Worm (Caenorhabditis elegans) whole organism, L3 larva: ENCODE measurements around the gene C49H3.16.

Source experiments
- R02D3.7 ChIP-seq: fragments of 150-350 bp; optimal IDR thresholded peaks from 2 replicates; lab custom pipeline; 2014; ENCODE audit warnings: missing biosample characterization, missing genetic modification characterization
- aly-2 ChIP-seq: fragments of 150-350 bp; optimal IDR thresholded peaks from 2 replicates; lab custom pipeline; 2014; ENCODE audit warnings: missing biosample characterization, missing genetic modification characterization
- ama-1 ChIP-seq: fragments of 150-350 bp; optimal IDR thresholded peaks from 2 replicates; lab custom pipeline; 2018
- ceh-16 ChIP-seq: sonication (generic microtip); optimal IDR thresholded peaks from 2 replicates; lab custom pipeline; 2017; ENCODE audit warnings: missing biosample characterization, missing genetic modification characterization
- ceh-28 ChIP-seq: fragments of 150-350 bp; optimal IDR thresholded peaks from 2 replicates; lab custom pipeline; 2014; ENCODE audit warnings: missing biosample characterization, missing genetic modification reagents, missing genetic modification characterization
- ceh-82 ChIP-seq: fragments of 150-350 bp; optimal IDR thresholded peaks from 2 replicates; lab custom pipeline; 2014; ENCODE audit warnings: missing biosample characterization, missing genetic modification characterization
- ceh-9 ChIP-seq: sonication (generic microtip); optimal IDR thresholded peaks from 2 replicates; lab custom pipeline; 2018; ENCODE audit warnings: missing biosample characterization, missing genetic modification characterization
- daf-12 ChIP-seq: fragments of 150-350 bp; optimal IDR thresholded peaks from 2 replicates; lab custom pipeline; 2014; ENCODE audit warnings: missing biosample characterization, missing genetic modification reagents, missing genetic modification characterization
- egl-27 ChIP-seq: sonication (generic microtip); optimal IDR thresholded peaks from 4 replicates; lab custom pipeline; 2017; ENCODE audit warnings: missing biosample characterization, missing genetic modification reagents, missing genetic modification characterization
- egl-5 ChIP-seq: fragments of 150-350 bp; optimal IDR thresholded peaks from 2 replicates; lab custom pipeline; 2017; ENCODE audit warnings: missing biosample characterization, missing genetic modification reagents, missing genetic modification characterization, inconsistent platforms
- elt-2 ChIP-seq: sonication (generic microtip); optimal IDR thresholded peaks from 2 replicates; lab custom pipeline; 2016; ENCODE audit warnings: missing genetic modification reagents, mild to moderate bottlenecking, missing genetic modification characterization, missing compliant biosample characterization
- elt-3 ChIP-seq, 3 experiments: fragments of 150-350 bp in 1 of 3; sonication (generic microtip) in 2 of 3; optimal IDR thresholded peaks; 2 replicates in 2 of 3; 4 replicates in 1 of 3; lab custom pipeline; 2014 to 2017; ENCODE audit warnings: missing biosample characterization in 3 of 3, missing genetic modification characterization in 3 of 3
- fkh-10 ChIP-seq: sonication (generic microtip); optimal IDR thresholded peaks from 2 replicates; lab custom pipeline; 2017; ENCODE audit warnings: missing biosample characterization, missing genetic modification reagents, missing genetic modification characterization
- fkh-2 ChIP-seq: fragments of 150-350 bp; optimal IDR thresholded peaks from 2 replicates; lab custom pipeline; 2014; ENCODE audit warnings: missing biosample characterization, missing genetic modification reagents, missing genetic modification characterization
- hmg-11 ChIP-seq: sonication (generic microtip); optimal IDR thresholded peaks from 2 replicates; lab custom pipeline; 2016; ENCODE audit warnings: missing genetic modification characterization, missing compliant biosample characterization
- jun-1 ChIP-seq: fragments of 150-350 bp; optimal IDR thresholded peaks from 2 replicates; lab custom pipeline; 2014; ENCODE audit warnings: missing biosample characterization, missing genetic modification reagents, missing genetic modification characterization
- lin-15B ChIP-seq: fragments of 150-350 bp; optimal IDR thresholded peaks from 2 replicates; lab custom pipeline; 2014; ENCODE audit warnings: missing biosample characterization, missing genetic modification characterization
- lin-39 ChIP-seq: fragments of 150-350 bp; optimal IDR thresholded peaks from 2 replicates; lab custom pipeline; 2018; ENCODE audit warnings: missing biosample characterization, missing genetic modification reagents, missing genetic modification characterization
- lsy-12 ChIP-seq: sonication (generic microtip); optimal IDR thresholded peaks from 2 replicates; lab custom pipeline; 2016; ENCODE audit warnings: mild to moderate bottlenecking, missing genetic modification characterization, missing compliant biosample characterization
- mdl-1 ChIP-seq: fragments of 150-350 bp; optimal IDR thresholded peaks from 2 replicates; lab custom pipeline; 2014; ENCODE audit warnings: missing biosample characterization, missing genetic modification characterization
- nfya-1 ChIP-seq: sonication (generic microtip); optimal IDR thresholded peaks from 2 replicates; lab custom pipeline; 2017; ENCODE audit warnings: missing genetic modification characterization, mild to moderate bottlenecking, missing compliant biosample characterization, antibody characterized with exemption, moderate library complexity; ENCODE audit not compliant: insufficient read depth
- nhr-11 ChIP-seq: fragments of 150-350 bp; optimal IDR thresholded peaks from 2 replicates; lab custom pipeline; 2014; ENCODE audit warnings: missing biosample characterization, missing genetic modification characterization
- nhr-12 ChIP-seq: fragments of 150-350 bp; optimal IDR thresholded peaks from 2 replicates; lab custom pipeline; 2014; ENCODE audit warnings: missing biosample characterization, missing genetic modification characterization
- nhr-23 ChIP-seq: fragments of 150-350 bp; optimal IDR thresholded peaks from 2 replicates; lab custom pipeline; 2014; ENCODE audit warnings: missing biosample characterization, missing genetic modification reagents, missing genetic modification characterization
- nhr-25 ChIP-seq: sonication (generic microtip); optimal IDR thresholded peaks from 2 replicates; lab custom pipeline; 2017; ENCODE audit warnings: missing biosample characterization, missing genetic modification characterization
- nhr-28 ChIP-seq: fragments of 150-350 bp; optimal IDR thresholded peaks from 2 replicates; lab custom pipeline; 2014; ENCODE audit warnings: missing biosample characterization, missing genetic modification characterization
- nhr-43 ChIP-seq: sonication (generic microtip); optimal IDR thresholded peaks from 2 replicates; lab custom pipeline; 2016; ENCODE audit warnings: mild to moderate bottlenecking, missing genetic modification characterization, missing compliant biosample characterization; ENCODE audit not compliant: poor library complexity, severe bottlenecking
- nhr-67 ChIP-seq: fragments of 150-350 bp; optimal IDR thresholded peaks from 2 replicates; lab custom pipeline; 2014; ENCODE audit warnings: missing biosample characterization, missing genetic modification characterization
- nhr-76 ChIP-seq: fragments of 150-350 bp; sonication (generic microtip); optimal IDR thresholded peaks from 5 replicates; lab custom pipeline; 2014; ENCODE audit warnings: missing biosample characterization, missing genetic modification characterization
- nhr-77 ChIP-seq: fragments of 150-350 bp; optimal IDR thresholded peaks from 2 replicates; lab custom pipeline; 2014; ENCODE audit warnings: missing biosample characterization, missing genetic modification characterization
- pha-4 ChIP-seq: fragments of 150-350 bp; optimal IDR thresholded peaks from 2 replicates; lab custom pipeline; 2014; ENCODE audit warnings: missing biosample characterization, missing genetic modification reagents, missing genetic modification characterization
- pqm-1 ChIP-seq: fragments of 150-350 bp; optimal IDR thresholded peaks from 2 replicates; lab custom pipeline; 2017; ENCODE audit warnings: missing biosample characterization, missing genetic modification characterization, inconsistent platforms
- sea-2 ChIP-seq: fragments of 150-350 bp; sonication (generic microtip); optimal IDR thresholded peaks from 4 replicates; lab custom pipeline; 2014; ENCODE audit warnings: missing biosample characterization, missing genetic modification reagents, missing genetic modification characterization
- skn-1 ChIP-seq: fragments of 150-350 bp; optimal IDR thresholded peaks from 2 replicates; lab custom pipeline; 2014; ENCODE audit warnings: missing biosample characterization, missing genetic modification characterization
- snpc-4 ChIP-seq: fragments of 150-350 bp; optimal IDR thresholded peaks from 2 replicates; lab custom pipeline; 2014; ENCODE audit warnings: missing biosample characterization, missing genetic modification characterization
- tbx-2 ChIP-seq: sonication (generic microtip); optimal IDR thresholded peaks from 2 replicates; lab custom pipeline; 2016; ENCODE audit warnings: mild to moderate bottlenecking, missing genetic modification characterization, missing compliant biosample characterization
- unc-39 ChIP-seq: sonication (generic microtip); optimal IDR thresholded peaks from 4 replicates; lab custom pipeline; 2017; ENCODE audit warnings: missing biosample characterization, missing genetic modification characterization
- unc-62 ChIP-seq: fragments of 150-350 bp; sonication (generic microtip); optimal IDR thresholded peaks from 4 replicates; lab custom pipeline; 2014; ENCODE audit warnings: missing biosample characterization, missing genetic modification reagents, missing genetic modification characterization
- zag-1 ChIP-seq: fragments of 150-350 bp; optimal IDR thresholded peaks from 2 replicates; lab custom pipeline; 2014; ENCODE audit warnings: missing biosample characterization, missing genetic modification characterization
- ztf-11 ChIP-seq: fragments of 150-350 bp; optimal IDR thresholded peaks from 2 replicates; lab custom pipeline; 2014; ENCODE audit warnings: missing biosample characterization, missing genetic modification characterization

C49H3.16 gene

DNA sequence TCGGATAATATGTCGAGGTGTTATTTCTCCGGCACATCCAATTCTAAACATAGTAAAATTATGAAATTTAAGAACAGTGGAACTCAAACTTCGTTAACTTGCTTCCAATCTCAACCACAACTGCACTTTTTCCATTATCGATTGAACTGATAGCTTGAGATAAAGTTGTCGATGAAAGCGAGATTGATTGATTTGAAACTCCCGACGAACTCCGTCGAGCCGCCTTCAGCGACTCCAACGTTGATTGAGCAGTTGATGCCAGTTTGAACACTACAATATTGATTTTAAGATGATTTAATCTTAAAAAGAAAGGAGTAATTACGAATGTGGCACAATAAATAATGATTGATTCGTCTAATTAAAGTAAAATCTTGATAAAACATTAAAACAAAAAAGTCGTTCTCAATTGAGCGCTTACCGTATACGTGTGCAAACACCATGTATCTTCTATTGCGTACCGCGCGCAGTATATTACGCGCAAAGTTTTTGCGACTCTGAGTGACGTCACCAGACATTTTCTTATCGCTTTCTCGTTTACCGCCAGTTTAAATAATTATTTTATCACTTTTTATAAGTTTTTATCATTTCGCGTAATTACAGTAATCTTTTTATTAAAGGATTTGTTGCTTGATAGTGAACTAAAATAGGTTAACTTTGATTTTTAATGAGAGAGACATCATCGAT, 17.9 kb upstream of the C49H3.16 start, which contains the start of gene arp-11:
Gene arp-11, minus strand, starts transcription at position 51 of the 684 bp plus-strand sequence.
- TF ChIP-seq elt-2 = peak; percentile 96
- TF ChIP-seq hmg-11 (tag; lab: Kevin White, UChicago) = peak; percentile 49
- peak; percentile 61 for TF ChIP-seq egl-5
- TF ChIP-seq lsy-12 = peak; percentile 54
- TF ChIP-seq nhr-77 = no peak
- TF ChIP-seq jun-1 (tag; lab: Kevin White, UChicago) = peak; percentile 69
- TF ChIP-seq pqm-1 (tag; lab: Kevin White, UChicago) = peak; percentile 84
- TF ChIP-seq fkh-2 = no peak
- TF ChIP-seq unc-62 = no peak
- peak; percentile 92 for TF ChIP-seq pha-4 (tag; lab: Kevin White, UChicago)
- peak; percentile 75 for TF ChIP-seq nhr-25 (tag; lab: Kevin White, UChicago)
- TF ChIP-seq nhr-67 (tag; lab: Kevin White, UChicago) = no peak
- TF ChIP-seq nhr-28 (tag; lab: Kevin White, UChicago) = no peak
- no peak for TF ChIP-seq daf-12 (tag; lab: Kevin White, UChicago)
- TF ChIP-seq nfya-1 (tag; lab: Kevin White, UChicago) = peak; percentile 90
- TF ChIP-seq lin-39 (tag; lab: Kevin White, UChicago) = peak; percentile 15
- TF ChIP-seq egl-27 (tag; lab: Kevin White, UChicago) = no peak
- TF ChIP-seq nhr-23 (tag; lab: Kevin White, UChicago) = peak; percentile 71
- TF ChIP-seq ceh-28 = no peak
- no peak for TF ChIP-seq sea-2 (GFP tag; lab: Kevin White, UChicago)
- TF ChIP-seq nhr-43 (tag; lab: Kevin White, UChicago) = peak; percentile 11
- no peak for TF ChIP-seq fkh-10 (GFP tag; lab: Kevin White, UChicago)
- peak; percentile 70 for TF ChIP-seq lin-15B
- no peak for TF ChIP-seq ceh-16 (tag; lab: Kevin White, UChicago)
- TF ChIP-seq snpc-4 = peak; percentile 53

DNA sequence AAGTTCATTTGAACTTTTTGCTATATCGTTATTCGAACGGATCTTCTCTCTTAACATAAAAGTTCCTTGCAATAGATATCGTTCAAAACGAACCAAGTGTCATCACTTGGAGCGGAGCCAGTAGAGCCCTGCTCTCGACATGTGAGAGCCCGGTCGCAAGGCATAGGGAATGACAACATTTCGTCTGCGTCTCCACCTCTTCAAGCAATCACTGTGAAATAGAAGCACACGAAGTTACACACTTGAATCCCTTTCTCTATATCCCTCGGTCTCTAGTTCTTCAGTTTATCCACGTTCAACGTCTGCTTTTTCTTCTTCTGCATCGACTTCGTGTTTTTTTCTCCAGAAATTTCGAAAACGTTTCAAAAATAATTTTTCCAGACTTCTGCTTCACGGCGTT, 16.9 kb upstream of the C49H3.16 start, which contains the start of gene C49H3.6:
Gene C49H3.6, plus strand, starts transcription at position 380 of the 400 bp plus-strand sequence.
- peak; percentile 56 for TF ChIP-seq hmg-11 (tag; lab: Kevin White, UChicago)
- TF ChIP-seq lin-39 (tag; lab: Kevin White, UChicago) = peak; percentile 25
- TF ChIP-seq ceh-82 = no peak
- TF ChIP-seq pha-4 (tag; lab: Kevin White, UChicago) = peak; percentile 0
- TF ChIP-seq lin-15B = peak; percentile 34
- peak; percentile 4 for TF ChIP-seq skn-1 (tag; lab: Kevin White, UChicago)
- TF ChIP-seq lsy-12 = no peak
- no peak for TF ChIP-seq nhr-28 (tag; lab: Kevin White, UChicago)
- TF ChIP-seq nfya-1 (tag; lab: Kevin White, UChicago) = peak; percentile 68

DNA sequence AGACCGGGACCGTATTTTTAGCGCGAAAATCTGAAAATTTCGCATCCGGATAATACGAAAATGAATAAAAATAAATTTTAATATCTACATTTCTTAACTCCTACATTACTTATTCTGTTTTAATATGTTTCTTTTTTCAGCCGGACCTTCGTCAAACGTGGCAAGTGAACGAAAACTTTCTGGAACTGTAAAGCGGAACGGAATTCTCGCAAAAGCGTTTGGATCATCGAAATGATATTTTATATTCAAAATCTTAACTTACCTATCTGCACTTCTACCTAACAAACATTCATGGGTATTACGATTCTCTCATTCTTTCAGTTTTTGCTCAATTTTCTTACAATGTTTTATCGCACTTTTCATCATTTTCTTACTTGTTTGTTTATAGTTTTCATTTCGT, 13.6 kb upstream of the C49H3.16 start:
- TF ChIP-seq ceh-9 (tag; lab: Kevin White, UChicago) = no peak
- TF ChIP-seq aly-2 = no peak
- TF ChIP-seq lin-15B = no peak
- no peak for TF ChIP-seq unc-39
- no peak for TF ChIP-seq R02D3.7 (tag; lab: Kevin White, UChicago)
- TF ChIP-seq nhr-43 (tag; lab: Kevin White, UChicago) = no peak
- TF ChIP-seq mdl-1 (tag; lab: Kevin White, UChicago) = no peak
- no peak for TF ChIP-seq nhr-12 (tag; lab: Kevin White, UChicago)
- TF ChIP-seq nhr-76 (tag; lab: Kevin White, UChicago) = no peak
- TF ChIP-seq ztf-11 (tag; lab: Kevin White, UChicago) = no peak

DNA sequence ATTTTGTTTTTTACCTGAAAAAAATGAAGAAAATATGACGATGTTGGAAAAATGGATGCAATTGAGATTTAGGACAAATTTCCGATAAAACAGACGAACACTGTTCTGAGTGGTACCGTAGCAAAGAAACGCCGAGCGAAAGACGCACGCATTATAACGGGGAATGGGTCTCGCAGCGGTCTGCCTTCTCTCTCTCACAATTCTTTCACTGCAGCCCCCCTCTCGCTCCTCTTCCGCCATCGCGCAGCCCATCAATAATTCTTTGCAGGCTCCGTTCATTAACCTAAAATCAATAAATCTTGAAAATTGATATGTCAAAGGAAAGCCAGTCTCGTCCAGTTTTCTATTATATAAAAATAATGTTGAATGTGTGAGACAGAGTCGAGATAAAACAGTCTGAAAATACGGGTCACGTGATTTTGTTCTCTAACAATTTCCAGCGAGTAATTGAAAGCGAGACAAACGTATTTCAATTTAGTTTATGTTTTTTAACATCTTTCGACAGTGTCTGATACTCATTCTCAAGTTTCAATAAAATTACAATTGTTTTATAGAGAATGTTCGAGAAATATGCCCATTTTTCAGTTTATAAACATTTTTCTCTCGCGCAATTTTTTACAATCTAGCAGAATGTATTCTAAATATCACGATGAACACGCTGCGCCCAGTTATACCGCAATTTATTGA, 10.6 kb upstream of the C49H3.16 start:
- TF ChIP-seq nhr-43 (tag; lab: Kevin White, UChicago) = no peak
- TF ChIP-seq hmg-11 (tag; lab: Kevin White, UChicago) = peak; percentile 28
- no peak for TF ChIP-seq daf-12 (tag; lab: Kevin White, UChicago)
- peak; percentile 73 for TF ChIP-seq lin-39 (tag; lab: Kevin White, UChicago)
- TF ChIP-seq mdl-1 (tag; lab: Kevin White, UChicago) = no peak
- TF ChIP-seq nhr-76 (tag; lab: Kevin White, UChicago) = no peak
- no peak for TF ChIP-seq ceh-16 (tag; lab: Kevin White, UChicago)
- no peak for TF ChIP-seq unc-62
- no peak for TF ChIP-seq nhr-23 (tag; lab: Kevin White, UChicago)
- TF ChIP-seq ama-1 = peak; percentile 22
- TF ChIP-seq skn-1 (tag; lab: Kevin White, UChicago) = no peak
- no peak for TF ChIP-seq ceh-82
- TF ChIP-seq zag-1 = no peak
- TF ChIP-seq fkh-2 = no peak
- no peak for TF ChIP-seq ztf-11 (tag; lab: Kevin White, UChicago)
- no peak for TF ChIP-seq lsy-12
- no peak for TF ChIP-seq egl-27 (tag; lab: Kevin White, UChicago)
- TF ChIP-seq ceh-28 = no peak
- no peak for TF ChIP-seq elt-3 (tag; optimal IDR thresholded peaks at IDR 0.05; lab: Kevin White, UChicago)
- TF ChIP-seq tbx-2 (tag; lab: Kevin White, UChicago) = no peak
- TF ChIP-seq elt-2 = peak; percentile 22
- TF ChIP-seq unc-39 = no peak
- peak; percentile 1 for TF ChIP-seq lin-15B
- peak; percentile 35 for TF ChIP-seq pha-4 (tag; lab: Kevin White, UChicago)
- no peak for TF ChIP-seq nhr-11 (tag; lab: Kevin White, UChicago)
- no peak for TF ChIP-seq pqm-1 (tag; lab: Kevin White, UChicago)
- TF ChIP-seq nhr-77 = no peak
- no peak for TF ChIP-seq egl-5
- TF ChIP-seq nhr-67 (tag; lab: Kevin White, UChicago) = no peak
- TF ChIP-seq nhr-25 (tag; lab: Kevin White, UChicago) = no peak
